Worm (Caenorhabditis elegans) whole organism, late embryonic: ENCODE data around the gene tkr-1.

Source experiments
- C38D4.7 ChIP-seq: fragments of 200-800 bp; sonication (Bioruptor generic); optimal IDR thresholded peaks from 2 replicates; lab custom pipeline; 2018; ENCODE audit warnings: mild to moderate bottlenecking, missing genetic modification characterization, moderate library complexity, missing compliant biosample characterization
- T23F11.4 ChIP-seq: fragments of 200-800 bp; sonication (Bioruptor generic); optimal IDR thresholded peaks from 2 replicates; lab custom pipeline; 2018; ENCODE audit warnings: mild to moderate bottlenecking, missing genetic modification characterization, missing compliant biosample characterization
- Y22D7AL.16 ChIP-seq: sonication (generic microtip); optimal IDR thresholded peaks from 2 replicates; lab custom pipeline; 2016; ENCODE audit warnings: missing genetic modification characterization, missing compliant biosample characterization
- ceh-18 ChIP-seq: sonication (generic microtip); optimal IDR thresholded peaks from 2 replicates; lab custom pipeline; 2016; ENCODE audit warnings: missing genetic modification characterization, missing compliant biosample characterization
- ceh-2 ChIP-seq: sonication (generic microtip); optimal IDR thresholded peaks from 2 replicates; lab custom pipeline; 2016; ENCODE audit warnings: missing genotype, missing genetic modification characterization, missing compliant biosample characterization
- ceh-22 ChIP-seq: sonication (generic microtip); optimal IDR thresholded peaks from 2 replicates; lab custom pipeline; 2017; ENCODE audit warnings: missing biosample characterization, missing genetic modification characterization
- ceh-24 ChIP-seq: sonication (generic microtip); optimal IDR thresholded peaks from 2 replicates; lab custom pipeline; 2016; ENCODE audit warnings: mild to moderate bottlenecking, missing genetic modification characterization, missing compliant biosample characterization
- ceh-30 ChIP-seq: fragments of 150-350 bp; optimal IDR thresholded peaks from 2 replicates; lab custom pipeline; 2014; ENCODE audit warnings: missing biosample characterization, missing genetic modification characterization
- ceh-31 ChIP-seq: sonication (generic microtip); optimal IDR thresholded peaks from 2 replicates; lab custom pipeline; 2016; ENCODE audit warnings: missing genetic modification characterization, missing compliant biosample characterization
- ceh-48 ChIP-seq: sonication (generic microtip); optimal IDR thresholded peaks from 2 replicates; lab custom pipeline; 2016; ENCODE audit warnings: missing genetic modification characterization, inconsistent platforms, missing compliant biosample characterization
- ceh-9 ChIP-seq: sonication (generic microtip); optimal IDR thresholded peaks from 2 replicates; lab custom pipeline; 2016; ENCODE audit warnings: mild to moderate bottlenecking, missing genetic modification characterization, inconsistent platforms, missing compliant biosample characterization
- che-1 ChIP-seq: sonication (generic microtip); optimal IDR thresholded peaks from 2 replicates; lab custom pipeline; 2016; ENCODE audit warnings: mild to moderate bottlenecking, missing genetic modification characterization, missing compliant biosample characterization
- elt-2 ChIP-seq: sonication (generic microtip); optimal IDR thresholded peaks from 2 replicates; lab custom pipeline; 2016; ENCODE audit warnings: missing genetic modification reagents, missing genetic modification characterization, missing compliant biosample characterization
- elt-4 ChIP-seq: sonication (generic microtip); optimal IDR thresholded peaks from 2 replicates; lab custom pipeline; 2016; ENCODE audit warnings: missing genetic modification characterization, missing compliant biosample characterization
- eyg-1 ChIP-seq: sonication (generic microtip); optimal IDR thresholded peaks from 2 replicates; lab custom pipeline; 2016; ENCODE audit warnings: missing genotype, missing genetic modification characterization, missing compliant biosample characterization
- fax-1 ChIP-seq: sonication (generic microtip); optimal IDR thresholded peaks from 2 replicates; lab custom pipeline; 2016; ENCODE audit warnings: missing genotype, missing genetic modification characterization, missing compliant biosample characterization
- fkh-10 ChIP-seq: fragments of 150-350 bp; optimal IDR thresholded peaks from 2 replicates; lab custom pipeline; 2014; ENCODE audit warnings: missing biosample characterization, missing genetic modification reagents, missing genetic modification characterization
- hlh-15 ChIP-seq: sonication (generic microtip); optimal IDR thresholded peaks from 2 replicates; lab custom pipeline; 2016; ENCODE audit warnings: missing genetic modification characterization, missing compliant biosample characterization
- hlh-6 ChIP-seq: sonication (generic microtip); optimal IDR thresholded peaks from 2 replicates; lab custom pipeline; 2016; ENCODE audit warnings: missing genotype, missing genetic modification characterization, missing compliant biosample characterization
- hlh-8 ChIP-seq: sonication (generic microtip); optimal IDR thresholded peaks from 2 replicates; lab custom pipeline; 2016; ENCODE audit warnings: missing genotype, missing genetic modification characterization, missing compliant biosample characterization
- lim-6 ChIP-seq: sonication (generic microtip); optimal IDR thresholded peaks from 2 replicates; lab custom pipeline; 2016; ENCODE audit warnings: missing genetic modification characterization, missing compliant biosample characterization
- lin-11 ChIP-seq: fragments of 200-800 bp; sonication (Bioruptor generic); optimal IDR thresholded peaks from 2 replicates; lab custom pipeline; 2018; ENCODE audit warnings: mild to moderate bottlenecking, missing genetic modification characterization, missing compliant biosample characterization
- madf-2 ChIP-seq: sonication (generic microtip); optimal IDR thresholded peaks from 2 replicates; lab custom pipeline; 2017; ENCODE audit warnings: missing genetic modification characterization, missing compliant biosample characterization
- nfya-1 ChIP-seq: sonication (generic microtip); optimal IDR thresholded peaks from 2 replicates; lab custom pipeline; 2017; ENCODE audit warnings: missing genetic modification characterization, mild to moderate bottlenecking, missing compliant biosample characterization, antibody characterized with exemption, moderate library complexity
- nhr-11 ChIP-seq: fragments of 150-350 bp; optimal IDR thresholded peaks from 2 replicates; lab custom pipeline; 2014; ENCODE audit warnings: missing biosample characterization, missing genetic modification characterization
- nhr-232 ChIP-seq: sonication (generic microtip); optimal IDR thresholded peaks from 2 replicates; lab custom pipeline; 2016; ENCODE audit warnings: missing genetic modification characterization, missing compliant biosample characterization
- npax-4 ChIP-seq: sonication (generic microtip); optimal IDR thresholded peaks from 2 replicates; lab custom pipeline; 2016; ENCODE audit warnings: missing genetic modification characterization, missing compliant biosample characterization
- odd-2 ChIP-seq: sonication (generic microtip); optimal IDR thresholded peaks from 2 replicates; lab custom pipeline; 2017; ENCODE audit warnings: antibody characterized with exemption, mild to moderate bottlenecking, missing genetic modification characterization, missing compliant biosample characterization
- pat-9 ChIP-seq: fragments of 200-800 bp; sonication (Bioruptor generic); optimal IDR thresholded peaks from 2 replicates; lab custom pipeline; 2018; ENCODE audit warnings: mild to moderate bottlenecking, missing genetic modification characterization, moderate library complexity, missing compliant biosample characterization
- pha-2 ChIP-seq: sonication (generic microtip); optimal IDR thresholded peaks from 2 replicates; lab custom pipeline; 2017; ENCODE audit warnings: mild to moderate bottlenecking, missing genetic modification characterization, missing compliant biosample characterization
- pha-4 ChIP-seq: fragments of 150-350 bp; optimal IDR thresholded peaks from 2 replicates; lab custom pipeline; 2018; ENCODE audit warnings: missing biosample characterization, missing genetic modification reagents, missing genetic modification characterization
- pros-1 ChIP-seq: fragments of 150-350 bp; optimal IDR thresholded peaks from 2 replicates; lab custom pipeline; 2014; ENCODE audit warnings: missing biosample characterization, missing genetic modification reagents, missing genetic modification characterization
- ref-2 ChIP-seq: sonication (generic microtip); optimal IDR thresholded peaks from 2 replicates; lab custom pipeline; 2016; ENCODE audit warnings: missing genetic modification characterization, missing compliant biosample characterization
- sdc-2 ChIP-seq: sonication (generic microtip); optimal IDR thresholded peaks from 2 replicates; lab custom pipeline; 2016; ENCODE audit warnings: missing genotype, missing genetic modification characterization, missing compliant biosample characterization
- sox-4 ChIP-seq: sonication (generic microtip); optimal IDR thresholded peaks from 2 replicates; lab custom pipeline; 2017; ENCODE audit warnings: mild to moderate bottlenecking, missing genetic modification characterization, inconsistent platforms, missing compliant biosample characterization
- syd-9 ChIP-seq: sonication (generic microtip); optimal IDR thresholded peaks from 2 replicates; lab custom pipeline; 2016; ENCODE audit warnings: mild to moderate bottlenecking, missing genetic modification characterization, moderate library complexity, missing compliant biosample characterization
- ttx-3 ChIP-seq: sonication (generic microtip); optimal IDR thresholded peaks from 2 replicates; lab custom pipeline; 2016; ENCODE audit warnings: missing genetic modification reagents, missing genetic modification characterization, missing compliant biosample characterization
- unc-42 ChIP-seq: sonication (generic microtip); optimal IDR thresholded peaks from 2 replicates; lab custom pipeline; 2016; ENCODE audit warnings: missing genotype, missing genetic modification characterization, missing compliant biosample characterization
- unc-86 ChIP-seq: sonication (generic microtip); optimal IDR thresholded peaks from 2 replicates; lab custom pipeline; 2016; ENCODE audit warnings: missing genetic modification characterization, missing compliant biosample characterization
- zip-5 ChIP-seq: sonication (generic microtip); optimal IDR thresholded peaks from 2 replicates; lab custom pipeline; 2016; ENCODE audit warnings: missing genetic modification characterization, missing compliant biosample characterization
- ztf-16 ChIP-seq: sonication (generic microtip); optimal IDR thresholded peaks from 2 replicates; lab custom pipeline; 2017; ENCODE audit warnings: missing genetic modification characterization, missing compliant biosample characterization

tkr-1 gene

ce11 chrIII:9385543-9385942 lies 1.9 kb downstream of the tkr-1 start, which contains the start of gene C38C10.3:
C38C10.3 (minus strand) TSS chrIII:9385643.
- TF ChIP-seq lin-11 (tag; lab: Kevin White, UChicago) (no peak), pat-9 (tag; lab: Kevin White, UChicago) (no peak), nhr-232 (tag; lab: Kevin White, UChicago) (no peak), madf-2 (no peak), pha-4 (tag; lab: Kevin White, UChicago) (no peak)
- TF ChIP-seq, all 69 proteins: peak for 0

- no peak for TF ChIP-seq lim-6 (tag; lab: Kevin White, UChicago)
- TF ChIP-seq syd-9 (tag; lab: Kevin White, UChicago) = no peak
- no peak for TF ChIP-seq che-1 (tag; lab: Kevin White, UChicago)
- no peak for TF ChIP-seq hlh-15
- TF ChIP-seq unc-42 (tag; lab: Kevin White, UChicago) = no peak
- TF ChIP-seq C38D4.7 (GFP tag; lab: Kevin White, UChicago) = no peak
- TF ChIP-seq odd-2 (tag; lab: Kevin White, UChicago) = no peak
- TF ChIP-seq ttx-3 (tag; lab: Kevin White, UChicago) = no peak
- no peak for TF ChIP-seq ceh-22 (tag; lab: Kevin White, UChicago)
- TF ChIP-seq zip-5 = no peak
- no peak for TF ChIP-seq fax-1 (tag; lab: Kevin White, UChicago)
- no peak for TF ChIP-seq pros-1 (tag; lab: Kevin White, UChicago)
- TF ChIP-seq hlh-6 (tag; lab: Kevin White, UChicago) = no peak
- TF ChIP-seq, all 69 proteins: peak for 0
Measured at ce11 chrIII:9390007-9390406, 6.4 kb downstream of the tkr-1 start, which contains the start of gene slc-17.2. slc-17.2 (minus strand) TSS chrIII:9390107.

DNA sequence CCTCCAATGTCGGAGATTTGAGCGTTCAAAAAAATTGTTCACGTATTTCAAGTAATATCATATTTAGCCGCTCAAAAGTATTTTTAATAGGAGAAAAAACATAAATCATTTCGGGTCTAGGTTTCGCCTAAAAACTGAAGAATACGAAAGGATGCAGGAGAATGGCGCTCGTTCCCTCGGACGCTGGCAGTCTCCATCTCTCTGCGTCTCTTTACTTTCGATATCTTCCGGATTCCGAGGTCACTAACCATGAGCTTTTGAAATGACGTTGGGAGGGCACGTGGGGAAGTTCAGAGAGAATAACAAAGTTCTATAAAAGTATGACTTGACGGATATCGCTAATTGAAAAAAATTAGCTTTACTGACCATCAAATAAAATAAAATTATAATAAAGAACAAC lies 7.3 kb downstream of the tkr-1 start:
- no peak for TF ChIP-seq ceh-31 (tag; lab: Kevin White, UChicago)
- TF ChIP-seq lim-6 (tag; lab: Kevin White, UChicago) = no peak
- TF ChIP-seq ceh-48 (tag; lab: Kevin White, UChicago) = no peak
- TF ChIP-seq eyg-1 = no peak
- no peak for TF ChIP-seq hlh-8 (tag; lab: Kevin White, UChicago)
- TF ChIP-seq nfya-1 (tag; lab: Kevin White, UChicago) = no peak
- no peak for TF ChIP-seq syd-9 (tag; lab: Kevin White, UChicago)
- TF ChIP-seq nhr-232 (tag; lab: Kevin White, UChicago) = no peak
- no peak for TF ChIP-seq pha-2 (tag; lab: Kevin White, UChicago)
- TF ChIP-seq ceh-9 (tag; lab: Kevin White, UChicago) = no peak
- no peak for TF ChIP-seq fkh-10 (GFP tag; lab: Kevin White, UChicago)

ce11 chrIII:9393114-9393780 lies 9.7 kb downstream of the tkr-1 start, which contains the start of the genes gpr-2 and rgr-1:
gpr-2 (minus strand) TSS chrIII:9393164.
rgr-1 (plus strand) TSS chrIII:9393730.
- no peak for TF ChIP-seq unc-86 (tag; lab: Kevin White, UChicago)
- TF ChIP-seq ztf-16 (tag; lab: Kevin White, UChicago) = no peak
- TF ChIP-seq ref-2 (tag; lab: Kevin White, UChicago) = no peak
- TF ChIP-seq nfya-1 (tag; lab: Kevin White, UChicago) = peak; percentile 31
- no peak for TF ChIP-seq ceh-18

ce11 chrIII:9401036-9401435 lies 17.4 kb downstream of the tkr-1 start, which contains the start of gene nlp-48:
nlp-48 (minus strand) TSS chrIII:9401136.
- no peak for TF ChIP-seq ceh-30 (tag; lab: Kevin White, UChicago)

ce11 chrIII:9406600-9406999 lies 23.0 kb downstream of the tkr-1 start, which contains the start of gene T26G10.1:
T26G10.1 (minus strand) TSS chrIII:9406641.
- no peak for TF ChIP-seq npax-4 (tag; lab: Kevin White, UChicago)
- TF ChIP-seq nhr-11 (tag; lab: Kevin White, UChicago) = no peak
- TF ChIP-seq pros-1 (tag; lab: Kevin White, UChicago) = no peak
- TF ChIP-seq lim-6 (tag; lab: Kevin White, UChicago) = no peak
- TF ChIP-seq hlh-8 (tag; lab: Kevin White, UChicago) = no peak
- no peak for TF ChIP-seq T23F11.4 (GFP tag; lab: Kevin White, UChicago)
- no peak for TF ChIP-seq zip-5
- TF ChIP-seq madf-2 = no peak
- no peak for TF ChIP-seq ceh-48 (tag; lab: Kevin White, UChicago)
- TF ChIP-seq hlh-15 = no peak
- no peak for TF ChIP-seq ref-2 (tag; lab: Kevin White, UChicago)
- TF ChIP-seq Y22D7AL.16 = no peak
- TF ChIP-seq ceh-31 (tag; lab: Kevin White, UChicago) = peak; percentile 4
- TF ChIP-seq sox-4 (tag; lab: Kevin White, UChicago) = no peak
- TF ChIP-seq ceh-24 (tag; lab: Kevin White, UChicago) = no peak
- no peak for TF ChIP-seq sdc-2 (tag; lab: Kevin White, UChicago)
- TF ChIP-seq elt-2 (tag; lab: Kevin White, UChicago) = peak; percentile 20
- no peak for TF ChIP-seq elt-4 (tag; lab: Kevin White, UChicago)
- TF ChIP-seq ceh-2 (tag; lab: Kevin White, UChicago) = no peak
